Worm (Caenorhabditis elegans): Measurements from ENCODE around the gene nud-1.

ce11 chrIII:13341275-13341626 is at the start of gene nud-1:
- TF ChIP-seq him-1 (tag; optimal IDR thresholded peaks at IDR 0.05), result no peak
- no peak for TF ChIP-seq W03F9.2 (tag; optimal IDR thresholded peaks at IDR 0.05)
